Worm (Caenorhabditis elegans): ENCODE measurements around the gene qua-1.

The qua-1 gene

DNA sequence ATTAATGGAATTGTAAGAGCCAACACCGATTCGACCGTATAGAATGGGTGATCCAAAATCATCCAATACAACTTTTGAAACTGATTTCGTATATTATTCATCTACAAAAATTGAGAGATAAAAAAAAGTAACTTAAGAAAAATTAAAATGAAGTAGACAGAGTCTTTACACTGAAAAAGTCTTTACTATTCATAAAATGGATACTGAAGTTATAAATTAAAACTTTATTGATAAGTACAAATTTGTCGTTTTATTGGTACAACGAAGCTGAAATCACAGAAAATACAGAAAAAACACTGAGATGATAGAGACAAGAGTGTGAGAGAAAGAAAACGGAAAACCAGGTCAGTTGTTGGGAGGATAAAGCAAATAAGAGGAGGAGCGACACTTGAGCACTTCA lies 15.8 kb downstream of the qua-1 start, which contains the start of gene M110.10:
TSS of gene M110.10 (minus strand) at position 101 of the 400 bp plus-strand sequence.
- TF ChIP-seq bed-3 (GFP tag; optimal IDR thresholded peaks at IDR 0.05) (no peak), mep-1 (tag; optimal IDR thresholded peaks at IDR 0.05) (no peak), lsy-2 (tag; optimal IDR thresholded peaks at IDR 0.05) (no peak), lin-32 (GFP tag; optimal IDR thresholded peaks at IDR 0.05) (no peak), blmp-1 (tag; optimal IDR thresholded peaks at IDR 0.05) (no peak), ham-2 (GFP tag; optimal IDR thresholded peaks at IDR 0.05) (no peak), drap-1 (GFP tag; optimal IDR thresholded peaks at IDR 0.05) (no peak), tbx-8 (GFP tag; optimal IDR thresholded peaks at IDR 0.05) (no peak), lin-13 (tag; optimal IDR thresholded peaks at IDR 0.05) (no peak), unc-120 (tag; optimal IDR thresholded peaks at IDR 0.05; ENCODE audit: poor library complexity, severe bottlenecking) (no peak), flh-1 (GFP tag; optimal IDR thresholded peaks at IDR 0.05) (no peak), elt-1 (tag; optimal IDR thresholded peaks at IDR 0.05; ENCODE audit: borderline replicate concordance, insufficient read depth) (no peak), M03D4.4 (tag; optimal IDR thresholded peaks at IDR 0.05) (no peak), nhr-76 (tag; optimal IDR thresholded peaks at IDR 0.05) (no peak), pha-4 (tag; optimal IDR thresholded peaks at IDR 0.05) (no peak), zip-8 (tag; optimal IDR thresholded peaks at IDR 0.05) (no peak), snpc-4 (tag; optimal IDR thresholded peaks at IDR 0.05) (no peak)

DNA sequence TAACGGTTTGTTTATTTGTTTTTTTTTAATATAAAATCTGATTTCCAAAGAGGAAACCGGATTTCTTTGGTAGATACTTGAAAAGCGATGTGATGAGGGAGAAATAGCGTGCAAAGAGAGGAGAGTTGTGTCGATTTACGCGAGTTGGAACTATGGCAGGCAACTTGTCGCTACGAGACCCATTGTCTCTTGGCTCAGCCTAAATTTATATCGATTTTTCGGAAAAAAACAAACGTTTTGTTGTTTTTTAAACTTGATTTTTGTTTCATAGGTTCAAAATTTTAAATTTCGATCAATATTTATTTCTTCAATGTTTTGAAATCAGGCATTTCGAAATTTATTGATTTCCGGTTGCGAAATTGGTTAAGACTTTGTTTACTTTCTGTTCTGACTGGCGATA lies 17.8 kb downstream of the qua-1 start, which contains the start of gene M110.3:
TSS of gene M110.3 (minus strand) at position 184 of the 400 bp plus-strand sequence.
- TF ChIP-seq ceh-43 (GFP tag; optimal IDR thresholded peaks at IDR 0.05) = no peak
- TF ChIP-seq ceh-39 (tag; optimal IDR thresholded peaks at IDR 0.05) = peak; percentile 40
- TF ChIP-seq ztf-11 (tag; optimal IDR thresholded peaks at IDR 0.05) = no peak
- no peak for TF ChIP-seq snpc-4 (tag; optimal IDR thresholded peaks at IDR 0.05)
- peak; percentile 26 for TF ChIP-seq lsy-2 (tag; optimal IDR thresholded peaks at IDR 0.05)
- TF ChIP-seq blmp-1 (tag; optimal IDR thresholded peaks at IDR 0.05) = no peak
- TF ChIP-seq sem-2 (GFP tag; optimal IDR thresholded peaks at IDR 0.05) = no peak
- TF ChIP-seq nhr-237 (tag; optimal IDR thresholded peaks at IDR 0.05) = peak; percentile 49
- TF ChIP-seq nhr-12 (tag; optimal IDR thresholded peaks at IDR 0.05) = no peak
- TF ChIP-seq drap-1 (GFP tag; optimal IDR thresholded peaks at IDR 0.05) = no peak
- TF ChIP-seq ceh-83 (GFP tag; optimal IDR thresholded peaks at IDR 0.05) = no peak
- no peak for TF ChIP-seq nhr-76 (tag; optimal IDR thresholded peaks at IDR 0.05)
- no peak for TF ChIP-seq cnd-1 (tag; optimal IDR thresholded peaks at IDR 0.05)
- TF ChIP-seq unc-120 (tag; optimal IDR thresholded peaks at IDR 0.05; ENCODE audit: poor library complexity, severe bottlenecking) = peak; percentile 41
- no peak for TF ChIP-seq M03D4.4 (tag; optimal IDR thresholded peaks at IDR 0.05)
- no peak for TF ChIP-seq elt-1 (tag; optimal IDR thresholded peaks at IDR 0.05; ENCODE audit: borderline replicate concordance, insufficient read depth)
- TF ChIP-seq lin-13 (tag; optimal IDR thresholded peaks at IDR 0.05) = no peak
- TF ChIP-seq unc-62 (GFP tag; optimal IDR thresholded peaks at IDR 0.05) = no peak
- TF ChIP-seq hlh-1 (tag; optimal IDR thresholded peaks at IDR 0.05) = peak; percentile 20
- no peak for TF ChIP-seq tbx-8 (GFP tag; optimal IDR thresholded peaks at IDR 0.05)
- no peak for TF ChIP-seq nhr-28 (tag; optimal IDR thresholded peaks at IDR 0.05)
- TF ChIP-seq ces-1 (GFP tag; optimal IDR thresholded peaks at IDR 0.05) = peak; percentile 77
- TF ChIP-seq sptf-1 (tag; optimal IDR thresholded peaks at IDR 0.05) = no peak
- TF ChIP-seq flh-1 (GFP tag; optimal IDR thresholded peaks at IDR 0.05) = no peak
- peak; percentile 72 for TF ChIP-seq mep-1 (tag; optimal IDR thresholded peaks at IDR 0.05)
- no peak for TF ChIP-seq bed-3 (GFP tag; optimal IDR thresholded peaks at IDR 0.05)
- TF ChIP-seq ham-2 (GFP tag; optimal IDR thresholded peaks at IDR 0.05) = no peak
- TF ChIP-seq unc-39 (tag; optimal IDR thresholded peaks at IDR 0.05) = no peak
- TF ChIP-seq pha-4 (tag; optimal IDR thresholded peaks at IDR 0.05) = peak; percentile 22
- TF ChIP-seq lin-32 (GFP tag; optimal IDR thresholded peaks at IDR 0.05) = no peak
- no peak for TF ChIP-seq nhr-2 (tag; optimal IDR thresholded peaks at IDR 0.05)
- TF ChIP-seq mab-5 (tag; optimal IDR thresholded peaks at IDR 0.05) = no peak

DNA sequence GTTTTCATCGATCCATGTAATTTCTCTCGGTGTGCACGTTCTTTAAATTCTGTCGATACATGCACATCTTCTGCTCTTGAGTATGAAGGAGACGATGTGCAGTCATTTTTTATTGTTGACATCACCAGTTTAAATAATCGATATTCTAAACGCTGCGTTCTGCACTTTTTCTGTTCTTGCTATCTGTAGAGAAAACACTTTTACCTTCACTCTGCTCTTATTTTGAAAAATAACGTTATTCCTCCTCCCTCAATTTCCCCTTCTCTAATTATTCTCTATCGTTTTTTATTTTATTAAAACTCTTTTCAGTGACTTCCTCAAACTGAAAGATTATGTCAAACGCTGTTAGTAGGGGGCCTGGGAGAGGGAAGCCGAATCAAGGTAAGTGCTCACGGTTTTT lies 18.3 kb downstream of the qua-1 start, which contains the start of gene ifg-1:
TSS of gene ifg-1 (plus strand) at position 301 of the 400 bp plus-strand sequence.
- TF ChIP-seq zip-8 (tag; optimal IDR thresholded peaks at IDR 0.05) (no peak), tbx-8 (GFP tag; optimal IDR thresholded peaks at IDR 0.05) (no peak), unc-62 (GFP tag; optimal IDR thresholded peaks at IDR 0.05) (no peak), lin-32 (GFP tag; optimal IDR thresholded peaks at IDR 0.05) (no peak), blmp-1 (tag; optimal IDR thresholded peaks at IDR 0.05) (no peak), elt-1 (tag; optimal IDR thresholded peaks at IDR 0.05; ENCODE audit: borderline replicate concordance, insufficient read depth) (no peak), pha-4 (tag; optimal IDR thresholded peaks at IDR 0.05) (no peak), lsy-2 (tag; optimal IDR thresholded peaks at IDR 0.05) (no peak), ztf-11 (tag; optimal IDR thresholded peaks at IDR 0.05) (no peak), flh-1 (GFP tag; optimal IDR thresholded peaks at IDR 0.05) (no peak), drap-1 (GFP tag; optimal IDR thresholded peaks at IDR 0.05) (no peak), M03D4.4 (tag; optimal IDR thresholded peaks at IDR 0.05) (no peak), nhr-237 (tag; optimal IDR thresholded peaks at IDR 0.05) (no peak)
